Worm (Caenorhabditis elegans): ENCODE results near the gene T28A11.19.

ce11 chrV:3278101-3278639, 8.9 kb upstream of the T28A11.19 start, which contains the start of gene fbxa-64:
- TF ChIP-seq aptf-2 (GFP tag; conservative IDR thresholded peaks at IDR 0.05) (no peak), him-1 (tag; optimal IDR thresholded peaks at IDR 0.05) (no peak)

Measured in whole organism, young adult.